Fruit fly (Drosophila melanogaster) whole organism, embryonic: Measurements from ENCODE around the gene CG7556.

Experiments
- Bdp1 ChIP-seq: fragments of 200-800 bp; sonication (Bioruptor generic); optimal IDR thresholded peaks from 3 replicates; lab custom pipeline; 2016; ENCODE audit warnings: missing biosample characterization, missing genetic modification characterization
- Bgb ChIP-seq: fragments of 200-800 bp; sonication (Bioruptor generic); IDR thresholded peaks from 2 replicates; pipeline ENCODE4 v1.3.6; 2022; ENCODE audit warnings: missing biosample characterization, missing genetic modification characterization; ENCODE audit not compliant: partially characterized antibody
- CG10462 ChIP-seq: fragments of 200-800 bp; sonication (Bioruptor generic); optimal IDR thresholded peaks from 2 replicates; lab custom pipeline; 2016; ENCODE audit warnings: missing biosample characterization, missing genetic modification characterization
- CG12391 ChIP-seq: fragments of 200-800 bp; sonication (Bioruptor generic); optimal IDR thresholded peaks from 3 replicates; lab custom pipeline; 2018; ENCODE audit warnings: missing biosample characterization, mild to moderate bottlenecking, missing genetic modification characterization, moderate library complexity
- CG12942 ChIP-seq: fragments of 200-800 bp; sonication (Bioruptor generic); optimal IDR thresholded peaks from 3 replicates; lab custom pipeline; 2016; ENCODE audit warnings: missing biosample characterization, missing genetic modification characterization
- CG13424 ChIP-seq: fragments of 200-800 bp; sonication (Bioruptor generic); optimal IDR thresholded peaks from 2 replicates; lab custom pipeline; 2019; ENCODE audit warnings: missing biosample characterization, mild to moderate bottlenecking, missing genetic modification characterization, moderate library complexity
- CG15011 ChIP-seq: fragments of 200-800 bp; sonication (Bioruptor generic); optimal IDR thresholded peaks from 3 replicates; lab custom pipeline; 2018; ENCODE audit warnings: missing biosample characterization, mild to moderate bottlenecking, missing genetic modification characterization
- CG15073 ChIP-seq: fragments of 200-800 bp; sonication (Bioruptor generic); optimal IDR thresholded peaks from 2 replicates; lab custom pipeline; 2016; ENCODE audit warnings: missing biosample characterization, missing genetic modification characterization
- CG16779 ChIP-seq: fragments of 200-800 bp; sonication (Bioruptor generic); IDR thresholded peaks from 2 replicates; pipeline ENCODE4 v1.3.6; 2022; ENCODE audit warnings: missing biosample characterization, missing genetic modification characterization
- CG16815 ChIP-seq: fragments of 200-800 bp; sonication (Bioruptor generic); optimal IDR thresholded peaks from 3 replicates; lab custom pipeline; 2017; ENCODE audit warnings: missing biosample characterization, mild to moderate bottlenecking, missing genetic modification characterization
- CG17328 ChIP-seq: fragments of 200-800 bp; sonication (Bioruptor generic); IDR thresholded peaks from 2 replicates; pipeline ENCODE4 v1.3.6; 2022; ENCODE audit warnings: missing biosample characterization, missing genetic modification characterization
- CG18764 ChIP-seq: fragments of 200-800 bp; sonication (Bioruptor generic); optimal IDR thresholded peaks from 3 replicates; lab custom pipeline; 2016; ENCODE audit warnings: missing biosample characterization, missing genetic modification characterization
- CG30403 ChIP-seq: fragments of 200-800 bp; sonication (Bioruptor generic); optimal IDR thresholded peaks from 3 replicates; lab custom pipeline; 2016; ENCODE audit warnings: missing biosample characterization, missing genetic modification characterization
- CG32532 ChIP-seq: fragments of 200-800 bp; sonication (Bioruptor generic); IDR thresholded peaks from 2 replicates; pipeline ENCODE4 v1.3.6; 2022; ENCODE audit warnings: missing biosample characterization, missing genetic modification characterization
- CG34422 ChIP-seq: fragments of 200-800 bp; sonication (Bioruptor generic); IDR thresholded peaks from 3 replicates; pipeline ENCODE4 v1.3.6; 2022; ENCODE audit warnings: missing biosample characterization, missing genetic modification characterization
- CG5180 ChIP-seq: fragments of 200-800 bp; sonication (Bioruptor generic); optimal IDR thresholded peaks from 3 replicates; lab custom pipeline; 2017; ENCODE audit warnings: missing biosample characterization, missing genetic modification characterization, mild to moderate bottlenecking, moderate library complexity, missing genetic modification reagents
- CG7745 ChIP-seq: fragments of 200-800 bp; sonication (Bioruptor generic); optimal IDR thresholded peaks from 2 replicates; lab custom pipeline; 2018; ENCODE audit warnings: missing biosample characterization, mild to moderate bottlenecking, missing genetic modification characterization, moderate library complexity
- CG8359 ChIP-seq: fragments of 200-800 bp; sonication (Bioruptor generic); optimal IDR thresholded peaks from 2 replicates; lab custom pipeline; 2017; ENCODE audit warnings: missing biosample characterization, mild to moderate bottlenecking, missing genetic modification characterization, borderline replicate concordance
- CG8765 ChIP-seq: fragments of 200-800 bp; sonication (Bioruptor generic); IDR thresholded peaks from 2 replicates; pipeline ENCODE4 v1.3.6; 2022; ENCODE audit warnings: missing biosample characterization, missing genetic modification characterization
- CG9437 ChIP-seq: fragments of 200-800 bp; sonication (Bioruptor generic); optimal IDR thresholded peaks from 2 replicates; lab custom pipeline; 2018; ENCODE audit warnings: missing biosample characterization, mild to moderate bottlenecking, missing genetic modification characterization
- CTCF ChIP-seq: fragments of 200-800 bp; sonication (Bioruptor generic); optimal IDR thresholded peaks from 2 replicates; lab custom pipeline; 2017; ENCODE audit warnings: missing biosample characterization, mild to moderate bottlenecking, missing genetic modification characterization, moderate library complexity
- Camta ChIP-seq: fragments of 200-800 bp; sonication (Bioruptor generic); optimal IDR thresholded peaks from 2 replicates; lab custom pipeline; 2016; ENCODE audit warnings: missing biosample characterization, missing genetic modification characterization
- Dip2 ChIP-seq: fragments of 200-800 bp; sonication (Bioruptor generic); IDR thresholded peaks from 2 replicates; pipeline ENCODE4 v1.3.6; 2022; ENCODE audit warnings: missing biosample characterization, missing genetic modification characterization
- Dll ChIP-seq: fragments of 200-800 bp; sonication (Bioruptor generic); IDR thresholded peaks from 4 replicates; pipeline ENCODE4 v1.3.6; 2022; ENCODE audit warnings: missing biosample characterization, missing genetic modification characterization; ENCODE audit not compliant: partially characterized antibody
- HLH3B ChIP-seq: fragments of 200-800 bp; sonication (Bioruptor generic); IDR thresholded peaks from 2 replicates; pipeline ENCODE4 v1.3.6; 2022; ENCODE audit warnings: missing biosample characterization, missing genetic modification characterization
- Hr51 ChIP-seq, 2 experiments: fragments of 200-800 bp; sonication (Bioruptor generic); optimal IDR thresholded peaks; 2 replicates in 1 of 2; 3 replicates in 1 of 2; lab custom pipeline; 2016 to 2018; ENCODE audit warnings: missing biosample characterization in 2 of 2, missing genetic modification characterization in 2 of 2, mild to moderate bottlenecking in 1 of 2, moderate library complexity in 1 of 2
- Med ChIP-seq: fragments of 200-800 bp; sonication (Bioruptor generic); peaks from one replicate; lab custom pipeline; 2016; ENCODE audit warnings: missing biosample characterization, missing genetic modification characterization, mild to moderate bottlenecking, inconsistent platforms, moderate library complexity
- NC2α ChIP-seq: fragments of 200-800 bp; sonication (Bioruptor generic); optimal IDR thresholded peaks from 2 replicates; lab custom pipeline; 2016; ENCODE audit warnings: missing biosample characterization, missing genetic modification characterization
- Neu2 ChIP-seq: fragments of 200-800 bp; sonication (Bioruptor generic); optimal IDR thresholded peaks from 3 replicates; lab custom pipeline; 2016; ENCODE audit warnings: missing biosample characterization, missing genetic modification characterization, borderline replicate concordance
- Optix ChIP-seq: fragments of 200-800 bp; sonication (Bioruptor generic); IDR thresholded peaks from 3 replicates; pipeline ENCODE4 v1.3.6; 2022; ENCODE audit warnings: missing biosample characterization, missing genetic modification characterization
- Ravus ChIP-seq: fragments of 200-800 bp; sonication (Bioruptor generic); IDR thresholded peaks from 2 replicates; pipeline ENCODE4 v1.3.6; 2022; ENCODE audit warnings: missing biosample characterization, missing genetic modification characterization
- Ssrp ChIP-seq: fragments of 200-800 bp; sonication (Bioruptor generic); optimal IDR thresholded peaks from 2 replicates; lab custom pipeline; 2018; ENCODE audit warnings: missing biosample characterization, mild to moderate bottlenecking, missing genetic modification characterization, moderate library complexity
- az2 ChIP-seq: fragments of 200-800 bp; sonication (Bioruptor generic); optimal IDR thresholded peaks from 3 replicates; lab custom pipeline; 2016; ENCODE audit warnings: missing biosample characterization, missing genetic modification characterization
- cas ChIP-seq: fragments of 200-800 bp; sonication (Bioruptor generic); IDR thresholded peaks from 2 replicates; pipeline ENCODE4 v1.3.6; 2022; ENCODE audit warnings: missing biosample characterization, missing genetic modification characterization
- dysf ChIP-seq: fragments of 200-800 bp; sonication (Bioruptor generic); IDR thresholded peaks from 3 replicates; pipeline ENCODE4 v1.3.6; 2022; ENCODE audit warnings: missing biosample characterization, missing genetic modification characterization
- exex ChIP-seq: fragments of 200-800 bp; sonication (Bioruptor generic); optimal IDR thresholded peaks from 4 replicates; lab custom pipeline; 2018; ENCODE audit warnings: missing biosample characterization, mild to moderate bottlenecking, missing genetic modification characterization, moderate library complexity
- gcm ChIP-seq: fragments of 200-800 bp; sonication (Bioruptor generic); optimal IDR thresholded peaks from 2 replicates; lab custom pipeline; 2019; ENCODE audit warnings: missing biosample characterization, mild to moderate bottlenecking, missing genetic modification characterization, moderate library complexity
- hkb ChIP-seq, 2 experiments: fragments of 200-800 bp in 1 of 2; fragments of >200 bp in 1 of 2; sonication (Bioruptor generic) in 1 of 2; IDR thresholded peaks in 1 of 2; optimal IDR thresholded peaks in 1 of 2; 2 replicates each; pipeline versions ENCODE4 v1.3.6 to Lab custom; 2017 to 2022; ENCODE audit warnings: missing biosample characterization in 1 of 2, missing genetic modification characterization in 1 of 2
- hth ChIP-seq: fragments of >200 bp; optimal IDR thresholded peaks from 2 replicates; lab custom pipeline; 2017; ENCODE audit warnings: inconsistent platforms
- luna ChIP-seq: fragments of 200-800 bp; sonication (Bioruptor generic); optimal IDR thresholded peaks from 2 replicates; lab custom pipeline; 2016; ENCODE audit warnings: missing biosample characterization, missing genetic modification characterization
- maf-S ChIP-seq: fragments of 200-800 bp; sonication (Bioruptor generic); optimal IDR thresholded peaks from 2 replicates; lab custom pipeline; 2016; ENCODE audit warnings: missing biosample characterization, missing genetic modification characterization
- nom ChIP-seq: fragments of 200-800 bp; sonication (Bioruptor generic); optimal IDR thresholded peaks from 2 replicates; lab custom pipeline; 2017; ENCODE audit warnings: missing biosample characterization, missing genetic modification characterization, mild to moderate bottlenecking, moderate library complexity, missing genetic modification reagents
- p53 ChIP-seq: fragments of 200-800 bp; sonication (Bioruptor generic); optimal IDR thresholded peaks from 2 replicates; lab custom pipeline; 2016; ENCODE audit warnings: missing biosample characterization, missing genetic modification characterization
- pnt ChIP-seq: fragments of 200-800 bp; sonication (Bioruptor generic); optimal IDR thresholded peaks from 3 replicates; lab custom pipeline; 2016; ENCODE audit warnings: missing biosample characterization, missing genetic modification characterization
- row ChIP-seq: fragments of 200-800 bp; sonication (Bioruptor generic); IDR thresholded peaks from 3 replicates; pipeline ENCODE4 v1.3.6; 2022; ENCODE audit warnings: missing biosample characterization, missing genetic modification characterization
- tio ChIP-seq: fragments of 200-800 bp; sonication (Bioruptor generic); optimal IDR thresholded peaks from 2 replicates; lab custom pipeline; 2017; ENCODE audit warnings: missing biosample characterization, missing genetic modification characterization, inconsistent platforms
- trem ChIP-seq: fragments of 200-800 bp; optimal IDR thresholded peaks from 3 replicates; lab custom pipeline; 2019; ENCODE audit warnings: missing biosample characterization, mild to moderate bottlenecking, missing genetic modification characterization, moderate library complexity
- wdn ChIP-seq: fragments of 200-800 bp; sonication (Bioruptor generic); IDR thresholded peaks from 2 replicates; pipeline ENCODE4 v1.3.6; 2022; ENCODE audit warnings: missing biosample characterization, missing genetic modification characterization
- zf30C ChIP-seq: fragments of 200-800 bp; sonication (Bioruptor generic); optimal IDR thresholded peaks from 3 replicates; lab custom pipeline; 2018; ENCODE audit warnings: missing biosample characterization, mild to moderate bottlenecking, missing genetic modification characterization
- zfh1 ChIP-seq: fragments of 200-800 bp; sonication (Bioruptor generic); IDR thresholded peaks from 3 replicates; pipeline ENCODE4 v1.3.6; 2022; ENCODE audit warnings: missing biosample characterization, missing genetic modification characterization

CG7556 gene

DNA sequence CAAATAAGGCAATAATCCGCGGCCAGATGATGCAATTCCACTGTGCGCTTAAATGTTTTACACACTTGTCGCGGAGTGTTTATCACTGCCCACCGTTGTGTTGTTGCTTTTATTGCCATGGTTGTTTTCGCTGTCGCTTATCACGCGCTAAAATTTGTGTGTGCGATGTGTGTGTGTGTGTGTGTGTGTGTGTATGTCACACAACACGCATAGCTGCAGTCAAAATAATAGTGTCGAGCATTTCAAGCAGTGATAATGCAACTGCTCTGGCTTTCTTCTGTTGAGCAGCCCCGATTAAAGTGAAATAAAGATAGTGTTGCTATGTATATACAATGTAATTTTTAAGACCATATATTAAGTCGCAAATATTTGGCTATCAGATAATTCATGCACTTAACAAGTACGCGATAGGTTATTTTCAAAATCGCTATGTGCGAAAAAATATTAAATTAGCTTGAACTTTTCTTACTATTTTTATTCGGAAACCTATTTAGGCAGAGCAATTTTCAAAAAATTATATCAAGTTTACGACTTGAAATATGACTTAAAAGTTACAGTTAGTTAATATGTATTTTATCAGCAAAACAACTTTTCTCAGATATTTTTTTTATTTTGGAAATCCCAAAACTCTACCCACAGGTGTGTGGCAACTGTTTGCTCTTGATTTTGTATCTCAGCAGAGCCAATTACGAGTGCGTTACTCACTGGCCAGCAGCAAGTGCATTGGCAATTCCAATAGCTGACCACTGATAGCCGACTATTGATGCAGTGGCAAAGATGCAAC, 13.3 kb downstream of the CG7556 start (continued):
- TF ChIP-seq row (GFP tag; lab: Robert Waterston, UW) (peak; percentile 49; the same call in 2 of the 3 replicates), tio (GFP tag; lab: Kevin White, UChicago) (peak; percentile 21), Dip2 (GFP tag; lab: Robert Waterston, UW) (no peak), CG5180 (GFP tag; lab: Kevin White, UChicago) (peak; percentile 54), luna (GFP tag; lab: Kevin White, UChicago) (no peak), CTCF (GFP tag; lab: Kevin White, UChicago) (no peak), zfh1 (no peak), Med (GFP tag; lab: Kevin White, UChicago) (peak; percentile 41), p53 (GFP tag; lab: Kevin White, UChicago) (no peak), Dll (GFP tag; lab: Robert Waterston, UW) (no peak), Hr51 (GFP tag; optimal IDR thresholded peaks at IDR 0.05; lab: Kevin White, UChicago) (peak in 1 of 2 experiments; percentile 68), CG12391 (tag; lab: Kevin White, UChicago) (peak; percentile 2), CG34422 (no peak), CG32532 (GFP tag; lab: Robert Waterston, UW) (0 out of 2 replicates have a peak, but pooled peaks have one; percentile 20), Ssrp (tag; lab: Kevin White, UChicago) (peak; percentile 10), gcm (GFP tag; lab: Kevin White, UChicago) (no peak), Camta (GFP tag; lab: Kevin White, UChicago) (peak; percentile 5), Neu2 (GFP tag; lab: Kevin White, UChicago) (no peak), hkb (optimal IDR thresholded peaks at IDR 0.05; lab: Kevin White, UChicago) (no peak), hkb (GFP tag; IDR thresholded peaks at IDR 0.05; lab: Robert Waterston, UW) (no peak), CG30403 (GFP tag; lab: Kevin White, UChicago) (peak; percentile 50), Bdp1 (GFP tag; lab: Kevin White, UChicago) (no peak), nom (GFP tag; lab: Kevin White, UChicago) (no peak), Optix (GFP tag; lab: Robert Waterston, UW) (0 out of 3 replicates have a peak, but pooled peaks have one; percentile 8), CG10462 (GFP tag; lab: Kevin White, UChicago) (no peak), CG13424 (tag; lab: Kevin White, UChicago) (peak; percentile 51), hth (lab: Kevin White, UChicago) (no peak), CG9437 (GFP tag; lab: Kevin White, UChicago) (peak; percentile 50), HLH3B (GFP tag; lab: Robert Waterston, UW) (0 out of 2 replicates have a peak, but pooled peaks have one; percentile 9), Ravus (GFP tag; lab: Robert Waterston, UW) (no peak), dysf (GFP tag; lab: Robert Waterston, UW) (peak; percentile 30; the same call in 1 of the 3 replicates), az2 (peak; percentile 42), CG12942 (GFP tag; lab: Kevin White, UChicago) (peak; percentile 7), Bgb (GFP tag; lab: Robert Waterston, UW) (no peak), CG7745 (tag; lab: Kevin White, UChicago) (no peak), pnt (GFP tag; lab: Kevin White, UChicago) (no peak), CG16779 (no peak), trem (tag; lab: Kevin White, UChicago) (no peak), CG8359 (GFP tag; lab: Kevin White, UChicago) (no peak), exex (tag; lab: Kevin White, UChicago) (no peak), CG15073 (no peak), CG15011 (GFP tag; lab: Kevin White, UChicago) (no peak), wdn (GFP tag; lab: Robert Waterston, UW) (peak; percentile 17; the same call in 1 of the 2 replicates), maf-S (GFP tag; lab: Kevin White, UChicago) (no peak), NC2α (GFP tag; lab: Kevin White, UChicago) (no peak), CG16815 (peak; percentile 0), zf30C (no peak), cas (GFP tag; lab: Robert Waterston, UW) (no peak), CG18764 (GFP tag; lab: Kevin White, UChicago) (no peak), CG8765 (no peak), CG17328 (GFP tag; lab: Robert Waterston, UW) (no peak)
